Worm (Caenorhabditis elegans) whole organism, young adult: ENCODE measurements around the gene C29F7.1.
A peak's percentile ranks its signal among the peaks of the same experiment; 100 is the strongest.
"Not testable (repeated sequence)": the region's sequence is repeated elsewhere in the genome, so short reads cannot be mapped to it uniquely, and the experiment has no call there.

Experiments
- F33H1.4 ChIP-seq: fragments of 200-800 bp; sonication (Bioruptor generic); IDR thresholded peaks from 2 replicates; pipeline ENCODE4 v1.3.6; 2022; ENCODE audit warnings: missing genetic modification reagents, missing genetic modification characterization, missing compliant biosample characterization
- F55B11.4 ChIP-seq: sonication (generic microtip); optimal IDR thresholded peaks from 2 replicates; lab custom pipeline; 2016; ENCODE audit warnings: missing compliant biosample characterization, missing genetic modification characterization, borderline replicate concordance; ENCODE audit not compliant: insufficient read depth
- F57C9.4 ChIP-seq: sonication (generic microtip); optimal IDR thresholded peaks from 2 replicates; lab custom pipeline; 2017; ENCODE audit warnings: mild to moderate bottlenecking, missing genetic modification characterization, missing compliant biosample characterization
- ZK185.1 ChIP-seq: sonication (generic microtip); optimal IDR thresholded peaks from 2 replicates; lab custom pipeline; 2016; ENCODE audit warnings: mild to moderate bottlenecking, missing genetic modification characterization, missing compliant biosample characterization; ENCODE audit not compliant: poor library complexity, severe bottlenecking
- akir-1 ChIP-seq: fragments of 200-800 bp; sonication (Bioruptor generic); optimal IDR thresholded peaks from 2 replicates; lab custom pipeline; 2018; ENCODE audit warnings: mild to moderate bottlenecking, missing genetic modification characterization, moderate library complexity, missing compliant biosample characterization
- attf-5 ChIP-seq: fragments of 200-800 bp; sonication (Bioruptor generic); optimal IDR thresholded peaks from 2 replicates; lab custom pipeline; 2018; ENCODE audit warnings: mild to moderate bottlenecking, missing genetic modification characterization, missing compliant biosample characterization
- bed-2 ChIP-seq: fragments of 200-800 bp; sonication (Bioruptor generic); IDR thresholded peaks from 2 replicates; pipeline ENCODE4 v1.3.6; 2022; ENCODE audit warnings: missing genetic modification reagents, missing genetic modification characterization, missing compliant biosample characterization
- ccch-3 ChIP-seq: fragments of 200-800 bp; sonication (Bioruptor generic); optimal IDR thresholded peaks from 2 replicates; lab custom pipeline; 2018; ENCODE audit warnings: mild to moderate bottlenecking, missing genetic modification characterization, missing compliant biosample characterization
- cebp-1 ChIP-seq, 2 experiments: fragments of 200-800 bp in 1 of 2; sonication (Bioruptor generic) in 1 of 2; sonication (generic microtip) in 1 of 2; IDR thresholded peaks in 1 of 2; optimal IDR thresholded peaks in 1 of 2; 2 replicates each; pipeline versions ENCODE4 v1.3.6 to Lab custom; 2017 to 2022; ENCODE audit warnings: missing compliant biosample characterization in 2 of 2, missing genetic modification characterization in 2 of 2, mild to moderate bottlenecking in 1 of 2, missing genetic modification reagents in 1 of 2, moderate library complexity in 1 of 2
- ceh-100 ChIP-seq: fragments of 200-800 bp; sonication (Bioruptor generic); IDR thresholded peaks from 2 replicates; pipeline ENCODE4 v1.3.6; 2022; ENCODE audit warnings: missing genetic modification reagents, missing genetic modification characterization, missing compliant biosample characterization
- ceh-91 ChIP-seq: fragments of 200-800 bp; sonication (Bioruptor generic); IDR thresholded peaks from 2 replicates; pipeline ENCODE4 v1.3.6; 2022; ENCODE audit warnings: missing genetic modification reagents, missing genetic modification characterization, missing compliant biosample characterization
- dpff-1 ChIP-seq: sonication (generic microtip); optimal IDR thresholded peaks from 2 replicates; lab custom pipeline; 2017; ENCODE audit warnings: mild to moderate bottlenecking, missing genetic modification characterization, missing compliant biosample characterization
- egrh-3 ChIP-seq: fragments of 200-800 bp; sonication (Bioruptor generic); IDR thresholded peaks from 2 replicates; pipeline ENCODE4 v1.3.6; 2022; ENCODE audit warnings: missing genetic modification reagents, missing genetic modification characterization, missing compliant biosample characterization
- fkh-3 ChIP-seq: sonication (generic microtip); optimal IDR thresholded peaks from 2 replicates; lab custom pipeline; 2016; ENCODE audit warnings: mild to moderate bottlenecking, missing genetic modification characterization, missing compliant biosample characterization
- him-1 ChIP-seq: sonication (generic microtip); optimal IDR thresholded peaks from 2 replicates; lab custom pipeline; 2016; ENCODE audit warnings: missing genotype, missing genetic modification reagents, missing genetic modification characterization, missing compliant biosample characterization
- hsf-1 ChIP-seq: fragments of 200-800 bp; sonication (Bioruptor generic); IDR thresholded peaks from 2 replicates; pipeline ENCODE4 v1.3.6; 2022; ENCODE audit warnings: missing genetic modification reagents, missing genetic modification characterization, missing compliant biosample characterization
- let-526 ChIP-seq: fragments of 200-800 bp; sonication (Bioruptor generic); IDR thresholded peaks from 2 replicates; pipeline ENCODE4 v1.3.6; 2022; ENCODE audit warnings: missing genetic modification reagents, missing genetic modification characterization, missing compliant biosample characterization
- lin-40 ChIP-seq: sonication (generic microtip); optimal IDR thresholded peaks from 2 replicates; lab custom pipeline; 2016; ENCODE audit warnings: missing genetic modification characterization, mild to moderate bottlenecking, missing compliant biosample characterization, missing genotype, missing genetic modification reagents
- lir-1 ChIP-seq: fragments of 200-800 bp; sonication (Bioruptor generic); conservative IDR thresholded peaks from 2 replicates; pipeline ENCODE4 v1.3.6; 2022; ENCODE audit warnings: missing genetic modification reagents, missing genetic modification characterization, missing compliant biosample characterization
- lsl-1 ChIP-seq: fragments of 200-800 bp; sonication (Bioruptor generic); optimal IDR thresholded peaks from 2 replicates; lab custom pipeline; 2018; ENCODE audit warnings: mild to moderate bottlenecking, missing genetic modification characterization, moderate library complexity, missing compliant biosample characterization
- madf-10 ChIP-seq: sonication (generic microtip); optimal IDR thresholded peaks from 2 replicates; lab custom pipeline; 2016; ENCODE audit warnings: mild to moderate bottlenecking, missing genetic modification characterization, missing compliant biosample characterization
- nfya-2 ChIP-seq: fragments of 200-800 bp; sonication (Bioruptor generic); IDR thresholded peaks from 2 replicates; pipeline ENCODE4 v1.3.6; 2022; ENCODE audit warnings: missing genetic modification reagents, missing genetic modification characterization, missing compliant biosample characterization
- nfyb-1 ChIP-seq: fragments of 200-800 bp; sonication (Bioruptor generic); IDR thresholded peaks from 2 replicates; pipeline ENCODE4 v1.3.6; 2022; ENCODE audit warnings: missing genetic modification reagents, missing genetic modification characterization, missing compliant biosample characterization
- nhr-80 ChIP-seq: sonication (generic microtip); optimal IDR thresholded peaks from 2 replicates; lab custom pipeline; 2016; ENCODE audit warnings: missing genetic modification characterization, missing compliant biosample characterization
- rec-8 ChIP-seq, 2 experiments: sonication (generic microtip); optimal IDR thresholded peaks; 2 replicates each; lab custom pipeline; 2016; ENCODE audit warnings: mild to moderate bottlenecking in 2 of 2, missing genetic modification characterization in 2 of 2, missing genetic modification reagents in 2 of 2, missing genotype in 2 of 2, missing biosample characterization in 1 of 2, missing compliant biosample characterization in 1 of 2, moderate library complexity in 1 of 2
- sea-2 ChIP-seq: fragments of 200-800 bp; sonication (Bioruptor generic); IDR thresholded peaks from 2 replicates; pipeline ENCODE4 v1.3.6; 2022; ENCODE audit warnings: missing genetic modification characterization, missing compliant biosample characterization
- ztf-22 ChIP-seq: fragments of 200-800 bp; sonication (Bioruptor generic); optimal IDR thresholded peaks from 2 replicates; lab custom pipeline; 2018; ENCODE audit warnings: mild to moderate bottlenecking, missing genetic modification characterization, moderate library complexity, missing compliant biosample characterization
- ztf-26 ChIP-seq: sonication (generic microtip); optimal IDR thresholded peaks from 2 replicates; lab custom pipeline; 2017; ENCODE audit warnings: missing genetic modification characterization, missing compliant biosample characterization
- ztf-28 ChIP-seq: fragments of 200-800 bp; sonication (Bioruptor generic); IDR thresholded peaks from 2 replicates; pipeline ENCODE4 v1.3.6; 2022; ENCODE audit warnings: missing genetic modification reagents, missing genetic modification characterization, missing compliant biosample characterization

C29F7.1 gene

ce11 chrX:13419884-13420339 is 10.2 kb downstream of the C29F7.1 start, which contains the start of gene C29F7.3 (continued):
- TF ChIP-seq bed-2 (GFP tag; lab: Robert Waterston, UW) = no peak
- no peak for TF ChIP-seq lsl-1
- TF ChIP-seq madf-10 (tag; lab: Kevin White, UChicago) = peak; percentile 49
- no peak for TF ChIP-seq cebp-1 (GFP tag; IDR thresholded peaks at IDR 0.05; lab: Robert Waterston, UW)
- TF ChIP-seq cebp-1 (tag; optimal IDR thresholded peaks at IDR 0.05; lab: Kevin White, UChicago) = no peak
- peak; percentile 20 for TF ChIP-seq ZK185.1

- TF ChIP-seq sea-2 (GFP tag; lab: Robert Waterston, UW) (no peak), nfya-2 (GFP tag; lab: Robert Waterston, UW) (no peak), madf-10 (tag; lab: Kevin White, UChicago) (no peak), bed-2 (GFP tag; lab: Robert Waterston, UW) (no peak), fkh-3 (no peak), ztf-26 (tag; lab: Kevin White, UChicago) (no peak), ztf-28 (GFP tag; lab: Robert Waterston, UW) (no peak), attf-5 (no peak), lir-1 (GFP tag; lab: Robert Waterston, UW) (no peak), F33H1.4 (GFP tag; lab: Robert Waterston, UW) (no peak), nhr-80 (peak; percentile 80), dpff-1 (tag; lab: Kevin White, UChicago) (no peak), akir-1 (GFP tag; lab: Kevin White, UChicago) (no peak), nfyb-1 (GFP tag; lab: Robert Waterston, UW) (0 out of 2 replicates have a peak, but pooled peaks have one; percentile 11), hsf-1 (GFP tag; lab: Robert Waterston, UW) (no peak), ceh-91 (no peak)
- TF ChIP-seq, all 124 proteins: peak for 2
Measured at ce11 chrX:13421068-13421467, 11.3 kb downstream of the C29F7.1 start.

- TF ChIP-seq rec-8 (tag; optimal IDR thresholded peaks at IDR 0.05; lab: Kevin White, UChicago) = no peak
- no peak for TF ChIP-seq ceh-100
- no peak for TF ChIP-seq let-526
- no peak for TF ChIP-seq ZK185.1
Measured at ce11 chrX:13423340-13423739, 13.6 kb downstream of the C29F7.1 start, which contains the start of gene fkh-3. TSS of gene fkh-3 (minus strand) at chrX:13423440.

- not testable (repeated sequence) for TF ChIP-seq egrh-3 (GFP tag; lab: Robert Waterston, UW); F57C9.4 (tag; lab: Kevin White, UChicago); ztf-22 (GFP tag; lab: Kevin White, UChicago)
Measured at ce11 chrX:13428755-13429154, 19.0 kb downstream of the C29F7.1 start, which contains the start of gene fkh-4. TSS of gene fkh-4 (minus strand) at chrX:13428855.

- TF ChIP-seq lin-40, F55B11.4, him-1 (tag; lab: Kevin White, UChicago): not testable (repeated sequence)
Measured at ce11 chrX:13431388-13431787, 21.7 kb downstream of the C29F7.1 start, which contains the start of gene C29F7.10. TSS of gene C29F7.10 (minus strand) at chrX:13431488.

- TF ChIP-seq nfya-2 (GFP tag; lab: Robert Waterston, UW) = no peak
- TF ChIP-seq ccch-3 (GFP tag; lab: Kevin White, UChicago) = no peak
Measured at ce11 chrX:13435116-13435515, 25.4 kb downstream of the C29F7.1 start.
